Worm (Caenorhabditis elegans): ENCODE measurements around the gene mlcd-1.

Gene mlcd-1

ce11 chrIII:4519410-4519809 lies 48.5 kb downstream of the mlcd-1 start:
- no peak for TF ChIP-seq ceh-6 (GFP tag; optimal IDR thresholded peaks at IDR 0.05)
- no peak for TF ChIP-seq fkh-6 (tag; optimal IDR thresholded peaks at IDR 0.05)
- peak; percentile 33 for TF ChIP-seq ceh-31 (tag; optimal IDR thresholded peaks at IDR 0.05)
- no peak for TF ChIP-seq hlh-13 (GFP tag; optimal IDR thresholded peaks at IDR 0.05)
- TF ChIP-seq npax-4 (tag; optimal IDR thresholded peaks at IDR 0.05), result no peak
- no peak for TF ChIP-seq madf-2 (tag; optimal IDR thresholded peaks at IDR 0.05)
- peak; percentile 36 for TF ChIP-seq unc-42 (tag; optimal IDR thresholded peaks at IDR 0.05)
- no peak for TF ChIP-seq pat-9 (tag; optimal IDR thresholded peaks at IDR 0.05)
- no peak for TF ChIP-seq elt-4 (tag; optimal IDR thresholded peaks at IDR 0.05)
- TF ChIP-seq hlh-8 (tag; optimal IDR thresholded peaks at IDR 0.05), result no peak
- TF ChIP-seq eyg-1 (tag; optimal IDR thresholded peaks at IDR 0.05), result no peak
- no peak for TF ChIP-seq rnt-1 (tag; optimal IDR thresholded peaks at IDR 0.05)

- TF ChIP-seq lin-11 (tag; optimal IDR thresholded peaks at IDR 0.05) (no peak), pat-9 (tag; optimal IDR thresholded peaks at IDR 0.05) (no peak)
Observed at ce11 chrIII:4517781-4518180, 50.1 kb downstream of the mlcd-1 start.
